Worm (Caenorhabditis elegans): ENCODE measurements around the gene Y48A5A.1.

DNA sequence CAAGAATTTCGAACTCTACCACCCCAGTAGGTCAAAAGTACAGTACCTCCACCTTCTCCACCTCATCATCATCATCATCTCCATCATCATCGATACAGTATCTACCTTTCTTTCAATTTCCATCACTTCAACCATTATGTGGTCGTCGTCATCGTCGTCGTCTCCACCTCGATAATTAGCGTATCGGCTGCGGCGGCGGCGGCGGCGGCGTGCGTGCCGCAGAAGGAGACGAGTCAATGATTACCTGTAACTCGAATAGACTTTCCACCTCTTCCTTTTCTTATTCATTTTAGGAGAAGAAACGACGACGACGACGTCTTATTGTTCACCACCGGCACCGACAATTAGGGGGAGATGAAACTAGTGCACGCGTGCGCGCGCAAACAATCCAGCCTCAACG is 49.7 kb upstream of the Y48A5A.1 start:
- TF ChIP-seq snpc-4 (tag; optimal IDR thresholded peaks at IDR 0.05) (no peak), blmp-1 (tag; optimal IDR thresholded peaks at IDR 0.05) (peak; percentile 17), mdl-1 (tag; optimal IDR thresholded peaks at IDR 0.05) (no peak), ceh-82 (tag; optimal IDR thresholded peaks at IDR 0.05) (no peak), nhr-11 (tag; optimal IDR thresholded peaks at IDR 0.05) (no peak), ama-1 (optimal IDR thresholded peaks at IDR 0.05) (no peak), nhr-28 (tag; optimal IDR thresholded peaks at IDR 0.05) (no peak)

Data from whole organism, L1 larva.